Worm (Caenorhabditis elegans): ENCODE results near the gene ippk-1.

- TF ChIP-seq ztf-29 (GFP tag; IDR thresholded peaks at IDR 0.05) = no peak
- TF ChIP-seq cog-1 (tag; optimal IDR thresholded peaks at IDR 0.05) = no peak
- TF ChIP-seq klf-2 (GFP tag; conservative IDR thresholded peaks at IDR 0.05) = no peak
- no peak for TF ChIP-seq ztf-23 (GFP tag; IDR thresholded peaks at IDR 0.05)
- no peak for TF ChIP-seq ref-1 (GFP tag; conservative IDR thresholded peaks at IDR 0.05)
- no peak for TF ChIP-seq flt-1 (GFP tag; IDR thresholded peaks at IDR 0.05)
- no peak for TF ChIP-seq T22C8.4 (GFP tag; IDR thresholded peaks at IDR 0.05)
- TF ChIP-seq med-1 (GFP tag; optimal IDR thresholded peaks at IDR 0.05; ENCODE audit: insufficient read depth) = no peak
- no peak for TF ChIP-seq tab-1 (GFP tag; IDR thresholded peaks at IDR 0.05)
Observed at ce11 chrII:12051601-12052000, 8.9 kb downstream of the ippk-1 start.

All from whole organism, midembryonic.